Worm (Caenorhabditis elegans): ENCODE measurements around the gene Y47D3A.21.

DNA sequence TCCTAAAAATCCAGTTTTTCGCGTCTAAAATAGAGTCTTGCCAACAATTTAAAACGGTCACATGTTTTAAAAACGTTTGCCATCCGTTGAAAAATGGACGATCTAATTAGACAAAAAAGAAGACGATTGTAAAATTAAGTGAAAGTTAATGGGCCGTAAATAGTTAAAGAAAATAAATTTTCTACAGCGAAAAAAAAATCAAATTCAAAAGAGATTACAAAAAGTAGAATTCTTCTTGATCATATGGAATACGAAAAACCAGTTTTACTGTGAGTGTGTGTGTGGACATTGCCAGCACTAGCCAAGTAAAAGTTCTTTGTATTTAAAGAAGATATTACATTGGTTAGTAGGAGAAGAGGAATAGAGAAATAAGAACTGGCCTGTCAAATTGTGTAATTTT, 16.6 kb downstream of the Y47D3A.21 start:
- no peak for TF ChIP-seq elt-1 (tag; optimal IDR thresholded peaks at IDR 0.05)
- no peak for TF ChIP-seq mdl-1 (tag; optimal IDR thresholded peaks at IDR 0.05)

All from whole organism, L2 larva.